Fruit fly (Drosophila melanogaster) whole organism, embryonic: ENCODE results near the gene CG7557.

Experiments used
- Dref ChIP-seq: fragments of 200-800 bp; sonication (Bioruptor generic); IDR thresholded peaks from 2 replicates; pipeline ENCODE4 v1.3.6; 2022; ENCODE audit warnings: missing biosample characterization, missing genetic modification characterization
- jumu ChIP-seq: fragments of 200-800 bp; sonication (Bioruptor generic); optimal IDR thresholded peaks from 3 replicates; lab custom pipeline; 2016; ENCODE audit warnings: missing biosample characterization, missing genetic modification characterization

DNA sequence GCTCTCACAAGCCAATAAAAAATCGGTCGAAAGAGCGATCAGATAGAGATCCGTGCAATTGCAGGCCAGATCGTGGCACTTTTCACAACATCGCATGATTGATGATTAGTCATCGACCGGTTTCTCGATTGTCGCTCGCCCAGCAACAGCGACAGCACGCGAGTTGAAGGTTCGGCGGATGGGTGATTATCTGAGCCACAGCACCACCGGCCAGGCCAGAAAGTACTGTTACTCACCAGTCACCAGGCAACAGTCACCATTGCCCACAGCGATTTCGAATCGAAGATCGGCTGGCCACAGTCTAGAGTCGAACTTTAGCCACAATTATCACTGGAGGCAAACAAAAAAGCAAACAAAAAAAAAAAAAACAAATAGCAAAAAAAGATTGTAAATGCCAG lies 13.0 kb upstream of the CG7557 start:
- TF ChIP-seq Dref (GFP tag; lab: Robert Waterston, UW) (no peak), jumu (GFP tag; lab: Kevin White, UChicago) (no peak)
